Fruit fly (Drosophila melanogaster) whole organism, embryonic: Measurements from ENCODE around the gene CG31064.

Source experiments
- BEAF-32 ChIP-seq: fragments of 200-800 bp; sonication (Bioruptor generic); optimal IDR thresholded peaks from 3 replicates; lab custom pipeline; 2017; ENCODE audit warnings: missing biosample characterization, missing genetic modification characterization, mild to moderate bottlenecking, moderate library complexity, missing genetic modification reagents
- CG10147 ChIP-seq: fragments of 200-800 bp; sonication (Bioruptor generic); optimal IDR thresholded peaks from 2 replicates; lab custom pipeline; 2019; ENCODE audit warnings: missing biosample characterization, mild to moderate bottlenecking, missing genetic modification characterization, moderate library complexity
- CG10267 ChIP-seq: fragments of 200-800 bp; sonication (Bioruptor generic); optimal IDR thresholded peaks from 2 replicates; lab custom pipeline; 2018; ENCODE audit warnings: missing biosample characterization, mild to moderate bottlenecking, missing genetic modification characterization, moderate library complexity
- CG11504 ChIP-seq: fragments of 200-800 bp; sonication (Bioruptor generic); optimal IDR thresholded peaks from 3 replicates; lab custom pipeline; 2019; ENCODE audit warnings: missing biosample characterization, mild to moderate bottlenecking, missing genetic modification characterization, moderate library complexity
- CG11695 ChIP-seq: fragments of 200-800 bp; sonication (Bioruptor generic); IDR thresholded peaks from 3 replicates; pipeline ENCODE4 v1.3.6; 2022; ENCODE audit warnings: missing biosample characterization, missing genetic modification characterization
- CG11696 ChIP-seq: fragments of 200-800 bp; sonication (Bioruptor generic); IDR thresholded peaks from 2 replicates; pipeline ENCODE4 v1.3.6; 2022; ENCODE audit warnings: missing biosample characterization, missing genetic modification characterization
- CG12155 ChIP-seq: fragments of 200-800 bp; sonication (Bioruptor generic); optimal IDR thresholded peaks from 3 replicates; lab custom pipeline; 2016; ENCODE audit warnings: missing biosample characterization, missing genetic modification characterization
- CG12391 ChIP-seq: fragments of 200-800 bp; sonication (Bioruptor generic); optimal IDR thresholded peaks from 3 replicates; lab custom pipeline; 2018; ENCODE audit warnings: missing biosample characterization, mild to moderate bottlenecking, missing genetic modification characterization, moderate library complexity
- CG13775 ChIP-seq: fragments of 200-800 bp; sonication (Bioruptor generic); optimal IDR thresholded peaks from 3 replicates; lab custom pipeline; 2017; ENCODE audit warnings: missing biosample characterization, mild to moderate bottlenecking, missing genetic modification characterization
- CG15514 ChIP-seq: fragments of 200-800 bp; sonication (Bioruptor generic); optimal IDR thresholded peaks from 3 replicates; lab custom pipeline; 2017; ENCODE audit warnings: missing biosample characterization, missing genetic modification characterization, mild to moderate bottlenecking, moderate library complexity, missing genetic modification reagents
- CG17361 ChIP-seq: fragments of 200-800 bp; sonication (Bioruptor generic); IDR thresholded peaks from 3 replicates; pipeline ENCODE4 v1.3.6; 2022; ENCODE audit warnings: missing biosample characterization, missing genetic modification characterization
- CG17612 ChIP-seq: fragments of 200-800 bp; sonication (Bioruptor generic); IDR thresholded peaks from 2 replicates; pipeline ENCODE4 v1.3.6; 2022; ENCODE audit warnings: missing biosample characterization, missing genetic modification characterization
- CG18011 ChIP-seq: fragments of 200-800 bp; sonication (Bioruptor generic); optimal IDR thresholded peaks from 2 replicates; lab custom pipeline; 2017; ENCODE audit warnings: missing biosample characterization, missing genetic modification characterization, mild to moderate bottlenecking, moderate library complexity, missing genotype
- CG32767 ChIP-seq: fragments of 200-800 bp; sonication (Bioruptor generic); IDR thresholded peaks from 2 replicates; pipeline ENCODE4 v1.3.6; 2022; ENCODE audit warnings: missing biosample characterization, missing genetic modification characterization
- CG3726 ChIP-seq: fragments of 200-800 bp; sonication (Bioruptor generic); IDR thresholded peaks from 3 replicates; pipeline ENCODE4, ENCODE4 v1.3.6; 2022; ENCODE audit warnings: missing biosample characterization, missing genetic modification characterization
- CG42726 ChIP-seq: fragments of 200-800 bp; sonication (Bioruptor generic); IDR thresholded peaks from 2 replicates; pipeline ENCODE4 v1.3.6; 2022; ENCODE audit warnings: missing biosample characterization, missing genetic modification characterization; ENCODE audit not compliant: partially characterized antibody
- CG7987 ChIP-seq: fragments of 200-800 bp; sonication (Bioruptor generic); optimal IDR thresholded peaks from 2 replicates; lab custom pipeline; 2018; ENCODE audit warnings: missing biosample characterization, mild to moderate bottlenecking, missing genetic modification characterization, moderate library complexity
- CTCF ChIP-seq: fragments of 200-800 bp; sonication (Bioruptor generic); optimal IDR thresholded peaks from 2 replicates; lab custom pipeline; 2017; ENCODE audit warnings: missing biosample characterization, mild to moderate bottlenecking, missing genetic modification characterization, moderate library complexity
- Dek ChIP-seq: fragments of 200-800 bp; sonication (Bioruptor generic); optimal IDR thresholded peaks from 3 replicates; lab custom pipeline; 2019; ENCODE audit warnings: missing biosample characterization, mild to moderate bottlenecking, missing genetic modification characterization, moderate library complexity
- Eip74EF ChIP-seq, 2 experiments: fragments of 200-800 bp in 1 of 2; fragments of >200 bp in 1 of 2; sonication (Bioruptor generic) in 1 of 2; optimal IDR thresholded peaks; 2 replicates each; lab custom pipeline; 2017 to 2019; ENCODE audit warnings: missing biosample characterization in 2 of 2, missing genetic modification characterization in 2 of 2, mild to moderate bottlenecking in 1 of 2, moderate library complexity in 1 of 2
- H15 ChIP-seq: fragments of 200-800 bp; sonication (Bioruptor generic); IDR thresholded peaks from 3 replicates; pipeline ENCODE4 v1.3.6; 2022; ENCODE audit warnings: missing biosample characterization, missing genetic modification characterization
- HmgZ ChIP-seq: fragments of 200-800 bp; sonication (Bioruptor generic); optimal IDR thresholded peaks from 2 replicates; lab custom pipeline; 2018; ENCODE audit warnings: missing biosample characterization, mild to moderate bottlenecking, missing genetic modification characterization
- Meics ChIP-seq: fragments of 200-800 bp; sonication (Bioruptor generic); optimal IDR thresholded peaks from 2 replicates; lab custom pipeline; 2017; ENCODE audit warnings: missing biosample characterization, mild to moderate bottlenecking, missing genetic modification characterization
- Mes4 ChIP-seq: fragments of 200-800 bp; sonication (Bioruptor generic); optimal IDR thresholded peaks from 2 replicates; lab custom pipeline; 2016; ENCODE audit warnings: missing biosample characterization, missing genetic modification characterization
- NK7.1 ChIP-seq: fragments of 200-800 bp; sonication (Bioruptor generic); optimal IDR thresholded peaks from 3 replicates; lab custom pipeline; 2016; ENCODE audit warnings: missing biosample characterization, missing genetic modification characterization
- Nf-YB ChIP-seq: fragments of 200-800 bp; sonication (Bioruptor generic); optimal IDR thresholded peaks from 3 replicates; lab custom pipeline; 2019; ENCODE audit warnings: missing biosample characterization, mild to moderate bottlenecking, missing genetic modification characterization, moderate library complexity
- PHDP ChIP-seq: fragments of 200-800 bp; sonication (Bioruptor generic); optimal IDR thresholded peaks from 3 replicates; lab custom pipeline; 2018; ENCODE audit warnings: missing biosample characterization, mild to moderate bottlenecking, missing genetic modification characterization, moderate library complexity
- Pdp1 ChIP-seq, 2 experiments: fragments of 200-800 bp; sonication (Bioruptor generic); optimal IDR thresholded peaks; 3 replicates each; lab custom pipeline; 2016; ENCODE audit warnings: missing biosample characterization in 2 of 2, missing genetic modification characterization in 2 of 2, mild to moderate bottlenecking in 1 of 2, moderate library complexity in 1 of 2
- Rfx ChIP-seq: fragments of 200-800 bp; sonication (Bioruptor generic); IDR thresholded peaks from 2 replicates; pipeline ENCODE4 v1.3.6; 2022; ENCODE audit warnings: missing biosample characterization, missing genetic modification characterization
- Sox100B ChIP-seq: fragments of 200-800 bp; sonication (Bioruptor generic); optimal IDR thresholded peaks from 3 replicates; lab custom pipeline; 2018; ENCODE audit warnings: missing biosample characterization, mild to moderate bottlenecking, missing genetic modification characterization
- Sox102F ChIP-seq: fragments of 200-800 bp; sonication (Bioruptor generic); optimal IDR thresholded peaks from 2 replicates; lab custom pipeline; 2018; ENCODE audit warnings: missing biosample characterization, mild to moderate bottlenecking, missing genetic modification characterization, moderate library complexity
- Sry-δ ChIP-seq: fragments of 200-800 bp; sonication (Bioruptor generic); optimal IDR thresholded peaks from 2 replicates; lab custom pipeline; 2016; ENCODE audit warnings: missing biosample characterization, missing genetic modification characterization
- TFAM ChIP-seq: fragments of 200-800 bp; sonication (Bioruptor generic); optimal IDR thresholded peaks from 2 replicates; lab custom pipeline; 2017; ENCODE audit warnings: missing biosample characterization, missing genetic modification characterization, inconsistent platforms
- chn ChIP-seq: fragments of 200-800 bp; sonication (Bioruptor generic); optimal IDR thresholded peaks from 2 replicates; lab custom pipeline; 2016; ENCODE audit warnings: missing biosample characterization, missing genetic modification characterization
- crol ChIP-seq: fragments of 200-800 bp; sonication (Bioruptor generic); IDR thresholded peaks from 2 replicates; pipeline ENCODE4 v1.3.6; 2022; ENCODE audit warnings: missing biosample characterization, missing genetic modification characterization
- grn ChIP-seq: fragments of 200-800 bp; sonication (Bioruptor generic); optimal IDR thresholded peaks from 3 replicates; lab custom pipeline; 2017; ENCODE audit warnings: missing biosample characterization, missing genetic modification characterization
- hkb ChIP-seq, 2 experiments: fragments of 200-800 bp in 1 of 2; fragments of >200 bp in 1 of 2; sonication (Bioruptor generic) in 1 of 2; IDR thresholded peaks in 1 of 2; optimal IDR thresholded peaks in 1 of 2; 2 replicates each; pipeline versions ENCODE4 v1.3.6 to Lab custom; 2017 to 2022; ENCODE audit warnings: missing biosample characterization in 1 of 2, missing genetic modification characterization in 1 of 2
- nerfin-2 ChIP-seq: fragments of 200-800 bp; sonication (Bioruptor generic); IDR thresholded peaks from 2 replicates; pipeline ENCODE4 v1.3.6; 2022; ENCODE audit warnings: missing biosample characterization, missing genetic modification characterization; ENCODE audit not compliant: partially characterized antibody
- oc ChIP-seq: fragments of 200-800 bp; sonication (Bioruptor generic); optimal IDR thresholded peaks from 2 replicates; lab custom pipeline; 2018; ENCODE audit warnings: missing biosample characterization, mild to moderate bottlenecking, missing genetic modification characterization, moderate library complexity
- p53 ChIP-seq: fragments of 200-800 bp; sonication (Bioruptor generic); optimal IDR thresholded peaks from 2 replicates; lab custom pipeline; 2016; ENCODE audit warnings: missing biosample characterization, missing genetic modification characterization
- pfk ChIP-seq: fragments of 200-800 bp; sonication (Bioruptor generic); optimal IDR thresholded peaks from 2 replicates; lab custom pipeline; 2018; ENCODE audit warnings: missing biosample characterization, mild to moderate bottlenecking, missing genetic modification characterization, moderate library complexity
- pros ChIP-seq: fragments of 200-800 bp; sonication (Bioruptor generic); optimal IDR thresholded peaks from 3 replicates; lab custom pipeline; 2019; ENCODE audit warnings: missing biosample characterization, mild to moderate bottlenecking, missing genetic modification characterization, moderate library complexity
- sisA ChIP-seq: fragments of 200-800 bp; sonication (Bioruptor generic); IDR thresholded peaks from 2 replicates; pipeline ENCODE4 v1.3.6; 2022; ENCODE audit warnings: missing biosample characterization, missing genetic modification characterization
- sna ChIP-seq: fragments of 200-800 bp; sonication (Bioruptor generic); IDR thresholded peaks from 2 replicates; pipeline ENCODE4 v1.3.6; 2022; ENCODE audit warnings: missing biosample characterization, missing genetic modification characterization; ENCODE audit not compliant: partially characterized antibody
- stwl ChIP-seq: fragments of 200-800 bp; sonication (Bioruptor generic); optimal IDR thresholded peaks from 3 replicates; lab custom pipeline; 2018; ENCODE audit warnings: missing biosample characterization, mild to moderate bottlenecking, missing genetic modification characterization, moderate library complexity
- toy ChIP-seq: fragments of 200-800 bp; sonication (Bioruptor generic); IDR thresholded peaks from 2 replicates; pipeline ENCODE4 v1.3.6; 2022; ENCODE audit warnings: missing biosample characterization, missing genetic modification characterization
- unc-4 ChIP-seq: fragments of 200-800 bp; sonication (Bioruptor generic); IDR thresholded peaks from 2 replicates; pipeline ENCODE4 v1.3.6; 2022; ENCODE audit warnings: missing biosample characterization, missing genetic modification characterization; ENCODE audit not compliant: partially characterized antibody
- yki ChIP-seq: fragments of >200 bp; optimal IDR thresholded peaks from 3 replicates; lab custom pipeline; 2018

Gene CG31064

dm6 chr3R:27253136-27253920 lies 14.4 kb upstream of the CG31064 start, which contains the start of gene pll (continued):
- peak; percentile 85 for TF ChIP-seq HmgZ (tag; lab: Kevin White, UChicago)
- TF ChIP-seq TFAM (GFP tag; lab: Kevin White, UChicago): no peak
- peak; percentile 71 for TF ChIP-seq CG10147
- peak; percentile 10 for TF ChIP-seq Mes4 (GFP tag; lab: Kevin White, UChicago)
- TF ChIP-seq CG3726 (GFP tag; lab: Robert Waterston, UW): peak; percentile 79; the same call in 2 of the 3 replicates
- TF ChIP-seq p53: peak; percentile 78
- TF ChIP-seq H15 (GFP tag; lab: Robert Waterston, UW): peak; percentile 82
- TF ChIP-seq Dek (tag; lab: Kevin White, UChicago): peak; percentile 78
- TF ChIP-seq pfk (GFP tag; lab: Kevin White, UChicago): no peak
- TF ChIP-seq crol (GFP tag; lab: Robert Waterston, UW): no peak
- peak; percentile 59 for TF ChIP-seq unc-4 (GFP tag; lab: Robert Waterston, UW)
- no peak for TF ChIP-seq grn (GFP tag; lab: Kevin White, UChicago)
- TF ChIP-seq pros (GFP tag; lab: Kevin White, UChicago): no peak
- peak; percentile 92 for TF ChIP-seq CG12391 (tag; lab: Kevin White, UChicago)
- TF ChIP-seq Sox100B (GFP tag; lab: Kevin White, UChicago): no peak
- peak; percentile 77 for TF ChIP-seq CG32767 (GFP tag; lab: Robert Waterston, UW)
- peak; percentile 93 for TF ChIP-seq Rfx
- TF ChIP-seq toy (GFP tag; lab: Robert Waterston, UW): no peak
- no peak for TF ChIP-seq CTCF (GFP tag; lab: Kevin White, UChicago)
- TF ChIP-seq Pdp1 (GFP tag; optimal IDR thresholded peaks at IDR 0.05; lab: Kevin White, UChicago): peak; percentile 67 to 92
- peak; percentile 41 for TF ChIP-seq Nf-YB (GFP tag; lab: Kevin White, UChicago)
- TF ChIP-seq CG18011 (GFP tag; lab: Kevin White, UChicago): peak; percentile 48
- TF ChIP-seq Sox102F (GFP tag; lab: Kevin White, UChicago): peak; percentile 85
- peak; percentile 35; the same call in 1 of the 2 replicates for TF ChIP-seq CG42726 (GFP tag; lab: Robert Waterston, UW)
- TF ChIP-seq CG7987 (GFP tag; lab: Kevin White, UChicago): peak; percentile 32
- TF ChIP-seq Meics: peak; percentile 76
- TF ChIP-seq yki (lab: Kevin White, UChicago): no peak
- peak; percentile 79 for TF ChIP-seq CG15514
- TF ChIP-seq BEAF-32 (GFP tag; lab: Kevin White, UChicago): peak; percentile 83
- no peak for TF ChIP-seq Eip74EF (GFP tag; optimal IDR thresholded peaks at IDR 0.05; lab: Kevin White, UChicago)
- peak; percentile 69 for TF ChIP-seq oc (tag; lab: Kevin White, UChicago)
- peak; percentile 82 for TF ChIP-seq PHDP (tag; lab: Kevin White, UChicago)
- no peak for TF ChIP-seq NK7.1
- no peak for TF ChIP-seq CG11504 (tag; lab: Kevin White, UChicago)
- peak; percentile 73 for TF ChIP-seq CG11696 (GFP tag; lab: Robert Waterston, UW)
- TF ChIP-seq nerfin-2: no peak
- TF ChIP-seq hkb (optimal IDR thresholded peaks at IDR 0.05; lab: Kevin White, UChicago): peak; percentile 82
- peak; percentile 89 for TF ChIP-seq hkb (GFP tag; IDR thresholded peaks at IDR 0.05; lab: Robert Waterston, UW)
- peak; percentile 81 for TF ChIP-seq CG13775 (GFP tag; lab: Kevin White, UChicago)
- peak; percentile 82 for TF ChIP-seq Sry-δ
- no peak; the same call in none of the 3 replicates for TF ChIP-seq CG17361 (GFP tag; lab: Robert Waterston, UW)
- no peak for TF ChIP-seq sna (GFP tag; lab: Robert Waterston, UW)
- TF ChIP-seq CG12155: peak; percentile 83
- peak; percentile 86 for TF ChIP-seq sisA (GFP tag; lab: Robert Waterston, UW)
- 0 out of 2 replicates have a peak, but pooled peaks have one; percentile 26 for TF ChIP-seq CG17612
- TF ChIP-seq CG10267 (tag; lab: Kevin White, UChicago): peak; percentile 80
- TF ChIP-seq chn (GFP tag; lab: Kevin White, UChicago): peak; percentile 63
- TF ChIP-seq stwl: peak; percentile 62
- peak; percentile 88 for TF ChIP-seq CG11695 (GFP tag; lab: Robert Waterston, UW)
